Worm (Caenorhabditis elegans) whole organism, L1 larva: ENCODE measurements around the gene Y61B8A.6.

Experiments used
- F16B12.6 ChIP-seq: fragments of 150-350 bp; optimal IDR thresholded peaks from 2 replicates; lab custom pipeline; 2014; ENCODE audit warnings: missing biosample characterization, missing genetic modification characterization
- Y116A8C.19 ChIP-seq: sonication (generic microtip); optimal IDR thresholded peaks from 2 replicates; lab custom pipeline; 2016; ENCODE audit warnings: missing compliant biosample characterization, missing genetic modification characterization, borderline replicate concordance
- aha-1 ChIP-seq: fragments of 150-350 bp; optimal IDR thresholded peaks from 2 replicates; lab custom pipeline; 2014; ENCODE audit warnings: missing biosample characterization, missing genetic modification characterization
- alr-1 ChIP-seq: fragments of 200-800 bp; sonication (Bioruptor generic); optimal IDR thresholded peaks from 2 replicates; lab custom pipeline; 2018; ENCODE audit warnings: borderline replicate concordance, mild to moderate bottlenecking, missing genetic modification characterization, missing compliant biosample characterization
- aly-2 ChIP-seq: fragments of 150-350 bp; optimal IDR thresholded peaks from 2 replicates; lab custom pipeline; 2014; ENCODE audit warnings: missing biosample characterization, missing genetic modification characterization
- ceh-88 ChIP-seq: fragments of 200-800 bp; sonication (Bioruptor generic); IDR thresholded peaks from 2 replicates; pipeline ENCODE4 v1.3.6; 2022; ENCODE audit warnings: missing genetic modification characterization, missing compliant biosample characterization
- ces-1 ChIP-seq: fragments of 150-350 bp; optimal IDR thresholded peaks from 2 replicates; lab custom pipeline; 2014; ENCODE audit warnings: missing biosample characterization, missing genetic modification reagents, missing genetic modification characterization
- dsc-1 ChIP-seq: sonication (generic microtip); optimal IDR thresholded peaks from 2 replicates; lab custom pipeline; 2016; ENCODE audit warnings: mild to moderate bottlenecking, missing genetic modification characterization, missing compliant biosample characterization
- efl-1 ChIP-seq, 4 experiments: fragments of 150-350 bp; optimal IDR thresholded peaks in 3 of 4; peaks in 1 of 4; 1 replicate in 1 of 4; 2 replicates in 3 of 4; lab custom pipeline; 2014; ENCODE audit warnings: missing biosample characterization in 2 of 4, missing genetic modification characterization in 2 of 4, missing genetic modification reagents in 2 of 4
- egl-13 ChIP-seq: sonication (generic microtip); optimal IDR thresholded peaks from 2 replicates; lab custom pipeline; 2016; ENCODE audit warnings: missing genotype, missing genetic modification reagents, missing genetic modification characterization, missing compliant biosample characterization
- egl-27 ChIP-seq, 2 experiments: fragments of 150-350 bp in 1 of 2; sonication (generic microtip); optimal IDR thresholded peaks; 3 replicates each; lab custom pipeline; 2017 to 2018; ENCODE audit warnings: missing biosample characterization in 2 of 2, missing genetic modification characterization in 2 of 2, missing genetic modification reagents in 2 of 2
- elt-2 ChIP-seq: sonication (generic microtip); optimal IDR thresholded peaks from 2 replicates; lab custom pipeline; 2016; ENCODE audit warnings: missing genetic modification characterization, mild to moderate bottlenecking, inconsistent platforms, missing compliant biosample characterization, missing genetic modification reagents
- fkh-8 ChIP-seq: sonication (generic microtip); optimal IDR thresholded peaks from 2 replicates; lab custom pipeline; 2016; ENCODE audit warnings: mild to moderate bottlenecking, missing genetic modification characterization, missing compliant biosample characterization
- grh-1 ChIP-seq: fragments of 200-800 bp; sonication (Bioruptor generic); IDR thresholded peaks from 2 replicates; pipeline ENCODE4 v1.3.6; 2022; ENCODE audit warnings: missing genetic modification reagents, missing genetic modification characterization, missing compliant biosample characterization
- hlh-17 ChIP-seq: fragments of 200-800 bp; sonication (Bioruptor generic); optimal IDR thresholded peaks from 2 replicates; lab custom pipeline; 2018; ENCODE audit warnings: missing genetic modification characterization, mild to moderate bottlenecking, missing compliant biosample characterization, moderate library complexity, borderline replicate concordance
- isw-1 ChIP-seq: fragments of 200-800 bp; sonication (Bioruptor generic); IDR thresholded peaks from 2 replicates; pipeline ENCODE4 v1.3.6; 2022; ENCODE audit warnings: missing genetic modification characterization, missing compliant biosample characterization
- lin-13 ChIP-seq: fragments of 150-350 bp; optimal IDR thresholded peaks from 2 replicates; lab custom pipeline; 2014; ENCODE audit warnings: missing biosample characterization, missing genetic modification reagents, missing genetic modification characterization
- lin-14 ChIP-seq: fragments of 200-800 bp; sonication (Bioruptor generic); optimal IDR thresholded peaks from 2 replicates; lab custom pipeline; 2018; ENCODE audit warnings: mild to moderate bottlenecking, missing genetic modification characterization, moderate library complexity, missing compliant biosample characterization
- lin-15B ChIP-seq: fragments of 150-350 bp; sonication (generic microtip); optimal IDR thresholded peaks from 3 replicates; lab custom pipeline; 2014; ENCODE audit warnings: missing biosample characterization, missing genetic modification characterization
- lin-39 ChIP-seq: fragments of 150-350 bp; optimal IDR thresholded peaks from 2 replicates; lab custom pipeline; 2014; ENCODE audit warnings: missing biosample characterization, missing genetic modification reagents, missing genetic modification characterization
- lir-3 ChIP-seq: sonication (generic microtip); optimal IDR thresholded peaks from 2 replicates; lab custom pipeline; 2016; ENCODE audit warnings: mild to moderate bottlenecking, missing genetic modification characterization, moderate library complexity, missing compliant biosample characterization; ENCODE audit not compliant: poor library complexity
- lsy-2 ChIP-seq, 2 experiments: fragments of 150-350 bp; optimal IDR thresholded peaks; 2 replicates each; lab custom pipeline; 2014; ENCODE audit warnings: missing biosample characterization in 2 of 2, missing genetic modification characterization in 2 of 2
- mdl-1 ChIP-seq, 2 experiments: fragments of 150-350 bp; optimal IDR thresholded peaks; 2 replicates each; lab custom pipeline; 2014 to 2017; ENCODE audit warnings: missing biosample characterization in 2 of 2, missing genetic modification characterization in 2 of 2, inconsistent platforms in 1 of 2
- mef-2 ChIP-seq: fragments of 150-350 bp; optimal IDR thresholded peaks from 2 replicates; lab custom pipeline; 2014; ENCODE audit warnings: missing biosample characterization, missing genetic modification characterization
- nhr-20 ChIP-seq: sonication (generic microtip); optimal IDR thresholded peaks from 2 replicates; lab custom pipeline; 2016; ENCODE audit warnings: mild to moderate bottlenecking, missing genetic modification characterization, missing compliant biosample characterization
- nhr-237 ChIP-seq: fragments of 150-350 bp; optimal IDR thresholded peaks from 2 replicates; lab custom pipeline; 2014; ENCODE audit warnings: missing biosample characterization, missing genetic modification characterization
- nhr-28 ChIP-seq: fragments of 150-350 bp; optimal IDR thresholded peaks from 2 replicates; lab custom pipeline; 2014; ENCODE audit warnings: missing biosample characterization, missing genetic modification characterization
- nhr-47 ChIP-seq: sonication (generic microtip); optimal IDR thresholded peaks from 2 replicates; lab custom pipeline; 2016; ENCODE audit warnings: mild to moderate bottlenecking, missing genetic modification characterization, moderate library complexity, missing compliant biosample characterization
- nhr-85 ChIP-seq: sonication (generic microtip); peaks from one replicate; lab custom pipeline; 2016; ENCODE audit warnings: missing genetic modification characterization, inconsistent platforms, missing compliant biosample characterization
- snu-23 ChIP-seq: sonication (generic microtip); optimal IDR thresholded peaks from 2 replicates; lab custom pipeline; 2016; ENCODE audit warnings: missing genetic modification characterization, missing compliant biosample characterization
- sptf-1 ChIP-seq: fragments of 150-350 bp; optimal IDR thresholded peaks from 2 replicates; lab custom pipeline; 2014; ENCODE audit warnings: missing biosample characterization, missing genetic modification characterization
- tlp-1 ChIP-seq: fragments of 150-350 bp; optimal IDR thresholded peaks from 2 replicates; lab custom pipeline; 2014; ENCODE audit warnings: missing biosample characterization, missing genetic modification characterization
- unc-130 ChIP-seq: fragments of 150-350 bp; optimal IDR thresholded peaks from 2 replicates; lab custom pipeline; 2017; ENCODE audit warnings: missing biosample characterization, missing genetic modification characterization, inconsistent platforms
- unc-62 ChIP-seq: fragments of 150-350 bp; optimal IDR thresholded peaks from 2 replicates; lab custom pipeline; 2014; ENCODE audit warnings: missing biosample characterization, missing genetic modification reagents, missing genetic modification characterization
- vab-15 ChIP-seq: sonication (generic microtip); optimal IDR thresholded peaks from 2 replicates; lab custom pipeline; 2017; ENCODE audit warnings: missing genotype, mild to moderate bottlenecking, missing genetic modification characterization, missing compliant biosample characterization
- ztf-11 ChIP-seq, 2 experiments: sonication (generic microtip); optimal IDR thresholded peaks; 2 replicates each; lab custom pipeline; 2016 to 2017; ENCODE audit warnings: missing genetic modification characterization in 2 of 2, missing biosample characterization in 1 of 2, missing compliant biosample characterization in 1 of 2
- ztf-4 ChIP-seq: fragments of 150-350 bp; optimal IDR thresholded peaks from 2 replicates; lab custom pipeline; 2014; ENCODE audit warnings: missing biosample characterization, missing genetic modification characterization

The Y61B8A.6 gene

ce11 chrV:17251364-17251961 is at the start of gene Y61B8A.6:
TSS of gene Y61B8A.6 (plus strand) at chrV:17251911.
- no peak for TF ChIP-seq ces-1 (GFP tag; lab: Kevin White, UChicago)
- TF ChIP-seq aha-1 (tag; lab: Kevin White, UChicago) = no peak
- no peak for TF ChIP-seq alr-1 (tag; lab: Kevin White, UChicago)
- TF ChIP-seq hlh-17 (GFP tag; lab: Kevin White, UChicago) = no peak
- no peak for TF ChIP-seq efl-1 (optimal IDR thresholded peaks at IDR 0.05; lab: Kevin White, UChicago)
- TF ChIP-seq efl-1 (GFP tag; optimal IDR thresholded peaks at IDR 0.05 in 1 of 2; lab: Kevin White, UChicago) = no peak
- no peak for TF ChIP-seq egl-27 (tag; optimal IDR thresholded peaks at IDR 0.05; lab: Kevin White, UChicago)
- no peak for TF ChIP-seq unc-62 (GFP tag; lab: Kevin White, UChicago)
- TF ChIP-seq F16B12.6 (tag; lab: Kevin White, UChicago) = no peak

- TF ChIP-seq nhr-237 (tag; lab: Kevin White, UChicago) = no peak
- no peak for TF ChIP-seq fkh-8 (tag; lab: Kevin White, UChicago)
- no peak for TF ChIP-seq lsy-2 (tag; optimal IDR thresholded peaks at IDR 0.05; lab: Kevin White, UChicago)
- TF ChIP-seq hlh-17 (GFP tag; lab: Kevin White, UChicago) = no peak
- no peak for TF ChIP-seq lin-15B
- TF ChIP-seq tlp-1 = no peak
- no peak for TF ChIP-seq lin-14 (GFP tag; lab: Kevin White, UChicago)
- TF ChIP-seq ztf-4 (tag; lab: Kevin White, UChicago) = no peak
- TF ChIP-seq lin-13 (GFP tag; lab: Kevin White, UChicago) = no peak
- TF ChIP-seq aly-2 (tag; lab: Kevin White, UChicago) = no peak
- TF ChIP-seq mdl-1 (tag; optimal IDR thresholded peaks at IDR 0.05; lab: Kevin White, UChicago) = no peak
- no peak for TF ChIP-seq snu-23 (GFP tag; lab: Kevin White, UChicago)
- no peak for TF ChIP-seq unc-130 (tag; lab: Kevin White, UChicago)
- no peak for TF ChIP-seq vab-15 (tag; lab: Kevin White, UChicago)
- no peak for TF ChIP-seq sptf-1 (tag; lab: Kevin White, UChicago)
- no peak for TF ChIP-seq dsc-1 (tag; lab: Kevin White, UChicago)
- no peak for TF ChIP-seq Y116A8C.19
- no peak for TF ChIP-seq ceh-88 (GFP tag; lab: Robert Waterston, UW)
Measured at ce11 chrV:17206469-17206868, 45.2 kb upstream of the Y61B8A.6 start.

ce11 chrV:17208045-17208444 is 43.7 kb upstream of the Y61B8A.6 start, which contains the start of gene Y68A4A.13:
TSS of gene Y68A4A.13 (minus strand) at chrV:17208145.
- TF ChIP-seq lir-3 (tag; lab: Kevin White, UChicago) (no peak), lin-39 (tag; lab: Kevin White, UChicago) (no peak), aly-2 (tag; lab: Kevin White, UChicago) (no peak), aha-1 (tag; lab: Kevin White, UChicago) (no peak), elt-2 (no peak), mef-2 (tag; lab: Kevin White, UChicago) (no peak), nhr-28 (tag; lab: Kevin White, UChicago) (no peak), nhr-20 (tag; lab: Kevin White, UChicago) (no peak), tlp-1 (no peak), vab-15 (tag; lab: Kevin White, UChicago) (no peak), egl-13 (no peak), ztf-11 (tag; optimal IDR thresholded peaks at IDR 0.05; lab: Kevin White, UChicago) (no peak), nhr-47 (tag; lab: Kevin White, UChicago) (no peak), isw-1 (GFP tag; lab: Robert Waterston, UW) (no peak), snu-23 (GFP tag; lab: Kevin White, UChicago) (no peak), lin-15B (no peak), efl-1 (optimal IDR thresholded peaks at IDR 0.05; lab: Kevin White, UChicago) (no peak), efl-1 (GFP tag; optimal IDR thresholded peaks at IDR 0.05 in 1 of 2; lab: Kevin White, UChicago) (no peak), grh-1 (GFP tag; lab: Robert Waterston, UW) (no peak), nhr-85 (tag; lab: Kevin White, UChicago) (no peak)
